Fruit fly (Drosophila melanogaster): Measurements from ENCODE around the gene Aladin.

Aladin gene

dm6 chrX:9286386-9286785, 13.2 kb downstream of the Aladin start:
- TF ChIP-seq Smox (GFP tag; optimal IDR thresholded peaks at IDR 0.05) = no peak
- no peak for TF ChIP-seq Sox15 (GFP tag; optimal IDR thresholded peaks at IDR 0.05)
- TF ChIP-seq Met (GFP tag; optimal IDR thresholded peaks at IDR 0.05) = no peak
- no peak for TF ChIP-seq CG9139 (GFP tag; optimal IDR thresholded peaks at IDR 0.05)
- TF ChIP-seq pdm3 (GFP tag; optimal IDR thresholded peaks at IDR 0.05) = no peak
- peak; percentile 3 for TF ChIP-seq Eip78C (GFP tag)
- no peak for TF ChIP-seq CG1621 (tag; optimal IDR thresholded peaks at IDR 0.05)

dm6 chrX:9291270-9291669, 18.1 kb downstream of the Aladin start:
- TF ChIP-seq Eip78C (GFP tag) = no peak
- TF ChIP-seq Met (GFP tag; optimal IDR thresholded peaks at IDR 0.05) = no peak
- TF ChIP-seq CG11902 (GFP tag; optimal IDR thresholded peaks at IDR 0.05) = no peak
- TF ChIP-seq CG32006 (GFP tag; optimal IDR thresholded peaks at IDR 0.05) = no peak
- TF ChIP-seq Smox (GFP tag; optimal IDR thresholded peaks at IDR 0.05) = no peak
- TF ChIP-seq topi (GFP tag; optimal IDR thresholded peaks at IDR 0.05) = no peak
- TF ChIP-seq svp (GFP tag) = no peak
- no peak for TF ChIP-seq fd59A (GFP tag; optimal IDR thresholded peaks at IDR 0.05)
- TF ChIP-seq CG31627 (GFP tag; optimal IDR thresholded peaks at IDR 0.05) = no peak
- TF ChIP-seq Gug (GFP tag; IDR thresholded peaks at IDR 0.05) = no peak
- no peak for TF ChIP-seq acj6 (GFP tag; optimal IDR thresholded peaks at IDR 0.05)
- no peak for TF ChIP-seq dsx (GFP tag; optimal IDR thresholded peaks at IDR 0.05; ENCODE audit: poor library complexity, severe bottlenecking)
- TF ChIP-seq CG6808 (GFP tag; optimal IDR thresholded peaks at IDR 0.05) = no peak
- no peak for TF ChIP-seq CG8119 (GFP tag; IDR thresholded peaks at IDR 0.05)
- no peak for TF ChIP-seq lz (GFP tag; optimal IDR thresholded peaks at IDR 0.05)
- TF ChIP-seq CG8632 (GFP tag; optimal IDR thresholded peaks at IDR 0.05) = no peak
- TF ChIP-seq esn (GFP tag; optimal IDR thresholded peaks at IDR 0.05) = no peak
- no peak for TF ChIP-seq CG6163 (GFP tag; IDR thresholded peaks at IDR 0.05)
- no peak for TF ChIP-seq pdm3 (GFP tag; optimal IDR thresholded peaks at IDR 0.05)

dm6 chrX:9295518-9295917, 22.3 kb downstream of the Aladin start:
- TF ChIP-seq CG15336 (GFP tag; IDR thresholded peaks at IDR 0.05) (0 out of 2 replicates have a peak, but pooled peaks have one; percentile 14), CG1621 (tag; optimal IDR thresholded peaks at IDR 0.05) (no peak), CG31627 (GFP tag; optimal IDR thresholded peaks at IDR 0.05) (peak; percentile 1), CG3032 (tag; optimal IDR thresholded peaks at IDR 0.05) (peak; percentile 26), Hr4 (GFP tag; optimal IDR thresholded peaks at IDR 0.05) (no peak), esn (GFP tag; optimal IDR thresholded peaks at IDR 0.05) (peak; percentile 2), Eip78C (GFP tag) (peak; percentile 53), CG6163 (GFP tag; IDR thresholded peaks at IDR 0.05) (peak; percentile 54; the same call in 2 of the 3 replicates), CG10669 (GFP tag; optimal IDR thresholded peaks at IDR 0.05) (peak; percentile 2), ss (GFP tag; optimal IDR thresholded peaks at IDR 0.05) (peak in 1 of 2 experiments; percentile 16), CG11762 (GFP tag; optimal IDR thresholded peaks at IDR 0.05; ENCODE audit: insufficient read depth) (no peak), Met (GFP tag; optimal IDR thresholded peaks at IDR 0.05) (no peak), eg (GFP tag; IDR thresholded peaks at IDR 0.05) (0 out of 3 replicates have a peak, but pooled peaks have one; percentile 10), fd59A (GFP tag; optimal IDR thresholded peaks at IDR 0.05) (no peak), CG6276 (GFP tag; optimal IDR thresholded peaks at IDR 0.05) (no peak), pdm3 (GFP tag; optimal IDR thresholded peaks at IDR 0.05) (peak; percentile 20), Hr39 (GFP tag; optimal IDR thresholded peaks at IDR 0.05) (peak; percentile 16), svp (GFP tag) (peak; percentile 21), Ets96B (tag; optimal IDR thresholded peaks at IDR 0.05) (peak; percentile 20), salr (GFP tag; optimal IDR thresholded peaks at IDR 0.05) (peak in 1 of 2 experiments; percentile 2), lz (GFP tag; optimal IDR thresholded peaks at IDR 0.05) (peak; percentile 33), acj6 (GFP tag; optimal IDR thresholded peaks at IDR 0.05) (peak; percentile 12), CG3919 (GFP tag; optimal IDR thresholded peaks at IDR 0.05) (peak; percentile 3)

dm6 chrX:9296518-9296917, 23.3 kb downstream of the Aladin start:
- TF ChIP-seq CG6808 (GFP tag; optimal IDR thresholded peaks at IDR 0.05) (no peak), fd85E (GFP tag; optimal IDR thresholded peaks at IDR 0.05) (no peak), CG10669 (GFP tag; optimal IDR thresholded peaks at IDR 0.05) (no peak), CG9139 (GFP tag; optimal IDR thresholded peaks at IDR 0.05) (no peak), dac (GFP tag; optimal IDR thresholded peaks at IDR 0.05) (no peak), CG34406 (GFP tag; optimal IDR thresholded peaks at IDR 0.05) (no peak), Lpt (GFP tag; optimal IDR thresholded peaks at IDR 0.05) (no peak), acj6 (GFP tag; optimal IDR thresholded peaks at IDR 0.05) (no peak), CG6276 (GFP tag; optimal IDR thresholded peaks at IDR 0.05) (no peak), Ets96B (tag; optimal IDR thresholded peaks at IDR 0.05) (no peak), Blimp-1 (GFP tag; optimal IDR thresholded peaks at IDR 0.05) (no peak), CG8119 (GFP tag; IDR thresholded peaks at IDR 0.05) (no peak), esn (GFP tag; optimal IDR thresholded peaks at IDR 0.05) (no peak), CG8632 (GFP tag; optimal IDR thresholded peaks at IDR 0.05) (no peak), CG15336 (GFP tag; IDR thresholded peaks at IDR 0.05) (no peak), CG32006 (GFP tag; optimal IDR thresholded peaks at IDR 0.05) (no peak), CG11902 (GFP tag; optimal IDR thresholded peaks at IDR 0.05) (no peak), Sox102F (GFP tag; optimal IDR thresholded peaks at IDR 0.05) (no peak), spab (GFP tag; optimal IDR thresholded peaks at IDR 0.05) (no peak), Hr39 (GFP tag; optimal IDR thresholded peaks at IDR 0.05) (no peak)

Measured in whole organism, prepupa.